Worm (Caenorhabditis elegans) whole organism, L4/young adult: ENCODE results near the gene T28F3.8.

ENCODE experiments used
- W03F9.2 ChIP-seq: fragments of 150-350 bp; optimal IDR thresholded peaks from 2 replicates; lab custom pipeline; 2014; ENCODE audit warnings: missing biosample characterization, missing genetic modification characterization
- dao-5 ChIP-seq: sonication (generic microtip); optimal IDR thresholded peaks from 2 replicates; lab custom pipeline; 2016; ENCODE audit warnings: missing genotype, missing genetic modification characterization, moderate library complexity, missing compliant biosample characterization
- him-1 ChIP-seq: sonication (generic microtip); optimal IDR thresholded peaks from 2 replicates; lab custom pipeline; 2016; ENCODE audit warnings: missing genotype, missing genetic modification reagents, missing genetic modification characterization, missing compliant biosample characterization

DNA sequence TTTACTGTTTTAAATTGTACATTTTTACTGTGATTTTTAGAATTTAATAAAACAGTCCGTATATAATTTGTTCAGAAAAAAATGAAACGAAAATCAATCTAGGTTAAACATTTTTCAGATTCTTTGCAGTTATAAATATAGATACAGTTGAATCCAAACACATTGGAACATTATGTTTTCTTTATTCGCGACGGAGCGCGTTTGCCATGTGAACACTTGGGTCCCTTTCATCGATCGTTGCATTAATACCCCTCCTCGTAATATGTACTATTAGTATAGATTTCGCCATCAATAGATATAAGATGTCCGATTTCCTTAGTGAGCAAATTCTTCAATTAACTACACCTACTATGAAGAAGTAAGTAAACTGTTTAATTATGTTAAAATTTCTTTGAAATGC lies 27.9 kb upstream of the T28F3.8 start, which contains the start of gene C49C3.8:
- TF ChIP-seq him-1 = no peak
- no peak for TF ChIP-seq dao-5
- TF ChIP-seq W03F9.2 (tag; lab: Kevin White, UChicago) = no peak
